Fruit fly (Drosophila melanogaster): Measurements from ENCODE around the gene CG17078.
A peak's percentile ranks its signal among the peaks of the same experiment; 100 is the strongest.

CG17078 gene

dm6 chr2L:250507-251215 is 27.4 kb downstream of the CG17078 start, which contains the start of gene kis (continued):
- TF ChIP-seq Eip74EF (GFP tag; optimal IDR thresholded peaks at IDR 0.05) = peak in 1 of 2 experiments; percentile 13
- no peak for TF ChIP-seq CG8089 (GFP tag; optimal IDR thresholded peaks at IDR 0.05)
- TF ChIP-seq CG15696 (tag; optimal IDR thresholded peaks at IDR 0.05) = peak; percentile 12
- TF ChIP-seq dysf (GFP tag; IDR thresholded peaks at IDR 0.05) = no peak
- no peak for TF ChIP-seq D (optimal IDR thresholded peaks at IDR 0.05)
- no peak for TF ChIP-seq D (GFP tag; optimal IDR thresholded peaks at IDR 0.05)
- peak; percentile 48 for TF ChIP-seq nerfin-1 (tag; optimal IDR thresholded peaks at IDR 0.05)
- peak; percentile 98 for TF ChIP-seq amos (GFP tag; IDR thresholded peaks at IDR 0.05; ENCODE audit: partially characterized antibody)
- TF ChIP-seq Ravus (GFP tag; IDR thresholded peaks at IDR 0.05) = no peak
- TF ChIP-seq zen (tag; optimal IDR thresholded peaks at IDR 0.05) = peak; percentile 39
- TF ChIP-seq gfzf (GFP tag; optimal IDR thresholded peaks at IDR 0.05) = peak; percentile 54
- peak; percentile 56; the same call in 2 of the 3 replicates for TF ChIP-seq CG34422 (GFP tag; IDR thresholded peaks at IDR 0.05)
- TF ChIP-seq CG12071 (GFP tag; optimal IDR thresholded peaks at IDR 0.05) = peak; percentile 9
- TF ChIP-seq unc-4 (GFP tag; IDR thresholded peaks at IDR 0.05; ENCODE audit: partially characterized antibody) = peak; percentile 97
- TF ChIP-seq CG42726 (GFP tag; IDR thresholded peaks at IDR 0.05; ENCODE audit: partially characterized antibody) = peak; percentile 97
- peak; percentile 95 for TF ChIP-seq Sin3A (optimal IDR thresholded peaks at IDR 0.05)
- no peak for TF ChIP-seq br (optimal IDR thresholded peaks at IDR 0.05)
- peak; percentile 87 for TF ChIP-seq Aef1 (GFP tag; IDR thresholded peaks at IDR 0.05)
- no peak for TF ChIP-seq Nf-YA (GFP tag; IDR thresholded peaks at IDR 0.05)
- peak; percentile 99 for TF ChIP-seq Sry-δ (GFP tag; optimal IDR thresholded peaks at IDR 0.05)
- TF ChIP-seq bowl (GFP tag; IDR thresholded peaks at IDR 0.05) = no peak
- TF ChIP-seq bigmax (GFP tag; optimal IDR thresholded peaks at IDR 0.05) = no peak
- TF ChIP-seq NFAT (GFP tag; IDR thresholded peaks at IDR 0.05) = peak; percentile 57
- no peak for TF ChIP-seq CG9609 (GFP tag; optimal IDR thresholded peaks at IDR 0.05)
- TF ChIP-seq CG6175 (GFP tag; IDR thresholded peaks at IDR 0.05) = no peak
- no peak for TF ChIP-seq slou (GFP tag; optimal IDR thresholded peaks at IDR 0.05)
- TF ChIP-seq pita (GFP tag; optimal IDR thresholded peaks at IDR 0.05) = peak; percentile 67
- TF ChIP-seq CG10274 (GFP tag; optimal IDR thresholded peaks at IDR 0.05) = no peak
- TF ChIP-seq seq (GFP tag; IDR thresholded peaks at IDR 0.05) = no peak
- TF ChIP-seq CG15073 (GFP tag; optimal IDR thresholded peaks at IDR 0.05) = no peak
- peak; percentile 27 for TF ChIP-seq CG18011 (GFP tag; optimal IDR thresholded peaks at IDR 0.05)
- TF ChIP-seq E2f1 (GFP tag; IDR thresholded peaks at IDR 0.05) = 0 out of 2 replicates have a peak, but pooled peaks have one; percentile 14
- TF ChIP-seq CG7372 (GFP tag; IDR thresholded peaks at IDR 0.05) = no peak
- peak; percentile 14 for TF ChIP-seq CG10654 (GFP tag; optimal IDR thresholded peaks at IDR 0.05)
- TF ChIP-seq lbe (GFP tag; optimal IDR thresholded peaks at IDR 0.05) = peak; percentile 26
- TF ChIP-seq stc (GFP tag; IDR thresholded peaks at IDR 0.05) = no peak
- TF ChIP-seq Kr (GFP tag; optimal IDR thresholded peaks at IDR 0.05) = no peak
- TF ChIP-seq ap (GFP tag; IDR thresholded peaks at IDR 0.05) = no peak
- TF ChIP-seq ac (GFP tag; optimal IDR thresholded peaks at IDR 0.05) = no peak
- TF ChIP-seq CG3065 (GFP tag; optimal IDR thresholded peaks at IDR 0.05) = no peak
- no peak for TF ChIP-seq Lim3 (GFP tag; IDR thresholded peaks at IDR 0.05)
- no peak for TF ChIP-seq cad (GFP tag; optimal IDR thresholded peaks at IDR 0.05)
- TF ChIP-seq H2.0 (GFP tag; IDR thresholded peaks at IDR 0.05) = no peak
- TF ChIP-seq ara (GFP tag; IDR thresholded peaks at IDR 0.05) = no peak
- TF ChIP-seq CG8359 (GFP tag; optimal IDR thresholded peaks at IDR 0.05; ENCODE audit: borderline replicate concordance) = no peak
- TF ChIP-seq slp2 (GFP tag; optimal IDR thresholded peaks at IDR 0.05) = no peak
- no peak for TF ChIP-seq CG10462 (GFP tag; optimal IDR thresholded peaks at IDR 0.05)
- no peak for TF ChIP-seq CG6689 (GFP tag; IDR thresholded peaks at IDR 0.05)
- peak; percentile 1 for TF ChIP-seq CG17385 (GFP tag; optimal IDR thresholded peaks at IDR 0.05)
- TF ChIP-seq usp (GFP tag; optimal IDR thresholded peaks at IDR 0.05) = no peak
- TF ChIP-seq tgo (GFP tag; IDR thresholded peaks at IDR 0.05) = no peak
- 0 out of 3 replicates have a peak, but pooled peaks have one; percentile 41 for TF ChIP-seq CG17361 (GFP tag; IDR thresholded peaks at IDR 0.05)
